Worm (Caenorhabditis elegans) whole organism, L4 larva: Measurements from ENCODE around the gene serp-1.2.

Source experiments
- F44E2.7 ChIP-seq: fragments of 200-800 bp; sonication (Bioruptor generic); IDR thresholded peaks from 2 replicates; pipeline ENCODE4 v2.1.2; 2022; ENCODE audit warnings: missing genetic modification characterization, missing compliant biosample characterization
- F49E8.2 ChIP-seq: sonication (generic microtip); optimal IDR thresholded peaks from 2 replicates; lab custom pipeline; 2016; ENCODE audit warnings: missing compliant biosample characterization, mild to moderate bottlenecking, missing genetic modification characterization, borderline replicate concordance
- T26A8.4 ChIP-seq: fragments of 200-800 bp; sonication (Bioruptor generic); IDR thresholded peaks from 2 replicates; pipeline ENCODE4 v1.3.6; 2022; ENCODE audit warnings: missing genetic modification characterization, missing compliant biosample characterization
- Y105C5A.15 ChIP-seq: fragments of 200-800 bp; sonication (Bioruptor generic); IDR thresholded peaks from 2 replicates; pipeline ENCODE4 v1.3.6; 2022; ENCODE audit warnings: missing genetic modification characterization, missing compliant biosample characterization
- Y48G9A.11 ChIP-seq: fragments of 200-800 bp; sonication (Bioruptor generic); IDR thresholded peaks from 2 replicates; pipeline ENCODE4 v1.3.6; 2022; ENCODE audit warnings: missing genetic modification reagents, missing genetic modification characterization, missing compliant biosample characterization
- Y5F2A.4 ChIP-seq: fragments of 200-800 bp; sonication (Bioruptor generic); optimal IDR thresholded peaks from 2 replicates; lab custom pipeline; 2018; ENCODE audit warnings: mild to moderate bottlenecking, missing genetic modification characterization, missing compliant biosample characterization
- ZK337.2 ChIP-seq: fragments of 200-800 bp; sonication (Bioruptor generic); IDR thresholded peaks from 2 replicates; pipeline ENCODE4 v1.3.6; 2022; ENCODE audit warnings: missing genetic modification reagents, missing genetic modification characterization, missing compliant biosample characterization
- ZK546.5 ChIP-seq, 2 experiments: sonication (generic microtip); optimal IDR thresholded peaks; 2 replicates each; lab custom pipeline; 2017; ENCODE audit warnings: missing biosample characterization in 2 of 2, missing genetic modification characterization in 2 of 2
- aha-1 ChIP-seq: fragments of 150-350 bp; peaks from one replicate; lab custom pipeline; 2014; ENCODE audit warnings: missing biosample characterization, missing genetic modification characterization
- aly-2 ChIP-seq: sonication (generic microtip); optimal IDR thresholded peaks from 2 replicates; lab custom pipeline; 2018; ENCODE audit warnings: missing biosample characterization, missing genetic modification characterization
- attf-4 ChIP-seq: sonication (generic microtip); optimal IDR thresholded peaks from 3 replicates; lab custom pipeline; 2017; ENCODE audit warnings: missing biosample characterization, missing genetic modification characterization
- ceh-20 ChIP-seq: fragments of 200-800 bp; sonication (Bioruptor generic); IDR thresholded peaks from 2 replicates; pipeline ENCODE4 v1.3.6; 2022; ENCODE audit warnings: missing genetic modification reagents, missing genetic modification characterization, missing compliant biosample characterization
- ctbp-1 ChIP-seq: fragments of 200-800 bp; sonication (Bioruptor generic); IDR thresholded peaks from 2 replicates; pipeline ENCODE4 v1.3.6; 2022; ENCODE audit warnings: missing genetic modification reagents, missing genetic modification characterization, missing compliant biosample characterization
- daf-12 ChIP-seq: fragments of 150-350 bp; optimal IDR thresholded peaks from 2 replicates; lab custom pipeline; 2014; ENCODE audit warnings: missing biosample characterization, missing genetic modification reagents, missing genetic modification characterization
- daf-16 ChIP-seq, 3 experiments: sonication (generic microtip); optimal IDR thresholded peaks; 2 replicates each; lab custom pipeline; 2016 to 2017; ENCODE audit warnings: missing genetic modification characterization in 3 of 3, missing genetic modification reagents in 3 of 3, mild to moderate bottlenecking in 2 of 3, missing compliant biosample characterization in 2 of 3, missing biosample characterization in 1 of 3, moderate library complexity in 1 of 3
- daf-8 ChIP-seq: fragments of 200-800 bp; sonication (Bioruptor generic); IDR thresholded peaks from 2 replicates; pipeline ENCODE4 v1.3.6; 2022; ENCODE audit warnings: missing genetic modification characterization, missing compliant biosample characterization
- dmd-8 ChIP-seq: fragments of 200-800 bp; sonication (Bioruptor generic); IDR thresholded peaks from 2 replicates; pipeline ENCODE4 v1.3.6; 2022; ENCODE audit warnings: missing genetic modification characterization, missing compliant biosample characterization
- dmd-9 ChIP-seq: fragments of 200-800 bp; sonication (Bioruptor generic); IDR thresholded peaks from 2 replicates; pipeline ENCODE4 v1.3.6; 2022; ENCODE audit warnings: missing genetic modification reagents, missing genetic modification characterization, missing compliant biosample characterization
- duxl-1 ChIP-seq: sonication (generic microtip); optimal IDR thresholded peaks from 2 replicates; lab custom pipeline; 2016; ENCODE audit warnings: mild to moderate bottlenecking, missing genetic modification characterization, moderate library complexity, missing compliant biosample characterization; ENCODE audit not compliant: poor library complexity
- jun-1 ChIP-seq: fragments of 150-350 bp; optimal IDR thresholded peaks from 2 replicates; lab custom pipeline; 2014; ENCODE audit warnings: missing biosample characterization, missing genetic modification reagents, missing genetic modification characterization
- lim-7 ChIP-seq: fragments of 200-800 bp; sonication (Bioruptor generic); IDR thresholded peaks from 2 replicates; pipeline ENCODE4 v1.3.6; 2022; ENCODE audit warnings: missing genetic modification characterization, missing compliant biosample characterization
- lin-13 ChIP-seq: fragments of 150-350 bp; optimal IDR thresholded peaks from 2 replicates; lab custom pipeline; 2014; ENCODE audit warnings: missing biosample characterization, missing genetic modification reagents, missing genetic modification characterization
- lin-29 ChIP-seq: fragments of 200-800 bp; sonication (Bioruptor generic); IDR thresholded peaks from 2 replicates; pipeline ENCODE4 v1.3.6; 2022; ENCODE audit warnings: missing genetic modification reagents, missing genetic modification characterization, missing compliant biosample characterization
- lir-3 ChIP-seq: sonication (generic microtip); optimal IDR thresholded peaks from 2 replicates; lab custom pipeline; 2016; ENCODE audit warnings: mild to moderate bottlenecking, missing genetic modification characterization, missing compliant biosample characterization
- madf-5 ChIP-seq, 2 experiments: fragments of 200-800 bp; sonication (Bioruptor generic); IDR thresholded peaks; 2 replicates each; pipeline ENCODE4 v1.3.6; 2022; ENCODE audit warnings: missing compliant biosample characterization in 2 of 2, missing genetic modification characterization in 2 of 2
- mdl-1 ChIP-seq, 2 experiments: fragments of 150-350 bp in 1 of 2; sonication (generic microtip) in 1 of 2; optimal IDR thresholded peaks; 2 replicates each; lab custom pipeline; 2014 to 2017; ENCODE audit warnings: missing biosample characterization in 2 of 2, missing genetic modification characterization in 2 of 2
- nhr-11 ChIP-seq: fragments of 150-350 bp; optimal IDR thresholded peaks from 2 replicates; lab custom pipeline; 2014; ENCODE audit warnings: missing biosample characterization, missing genetic modification characterization
- nhr-111 ChIP-seq: fragments of 200-800 bp; sonication (Bioruptor generic); optimal IDR thresholded peaks from 2 replicates; lab custom pipeline; 2018; ENCODE audit warnings: mild to moderate bottlenecking, missing genetic modification characterization, missing compliant biosample characterization
- nhr-28 ChIP-seq: fragments of 150-350 bp; optimal IDR thresholded peaks from 2 replicates; lab custom pipeline; 2014; ENCODE audit warnings: missing biosample characterization, missing genetic modification characterization
- nhr-6 ChIP-seq: fragments of 150-350 bp; optimal IDR thresholded peaks from 2 replicates; lab custom pipeline; 2014; ENCODE audit warnings: missing biosample characterization, missing genetic modification characterization
- nhr-76 ChIP-seq: fragments of 150-350 bp; optimal IDR thresholded peaks from 2 replicates; lab custom pipeline; 2014; ENCODE audit warnings: missing biosample characterization, missing genetic modification characterization
- pha-4 ChIP-seq, 2 experiments: fragments of 150-350 bp in 1 of 2; fragments of 200-800 bp in 1 of 2; sonication (Bioruptor generic) in 1 of 2; IDR thresholded peaks in 1 of 2; optimal IDR thresholded peaks in 1 of 2; 2 replicates each; pipeline versions ENCODE4 v1.3.6 to Lab custom; 2014 to 2022; ENCODE audit warnings: missing genetic modification characterization in 2 of 2, missing genetic modification reagents in 2 of 2, missing biosample characterization in 1 of 2, missing compliant biosample characterization in 1 of 2
- saeg-2 ChIP-seq: fragments of 200-800 bp; sonication (Bioruptor generic); IDR thresholded peaks from 2 replicates; pipeline ENCODE4 v1.3.6; 2022; ENCODE audit warnings: missing genetic modification reagents, missing genetic modification characterization, missing compliant biosample characterization
- sdz-12 ChIP-seq: fragments of 200-800 bp; sonication (Bioruptor generic); optimal IDR thresholded peaks from 2 replicates; lab custom pipeline; 2018; ENCODE audit warnings: mild to moderate bottlenecking, missing genetic modification characterization, missing compliant biosample characterization
- spr-1 ChIP-seq: sonication (generic microtip); optimal IDR thresholded peaks from 2 replicates; lab custom pipeline; 2016; ENCODE audit warnings: mild to moderate bottlenecking, missing genetic modification characterization, missing compliant biosample characterization
- unc-62 ChIP-seq, 3 experiments: fragments of 150-350 bp in 1 of 3; sonication (generic microtip); optimal IDR thresholded peaks in 2 of 3; peaks in 1 of 3; 1 replicate in 1 of 3; 2 replicates in 2 of 3; lab custom pipeline; 2014 to 2017; ENCODE audit warnings: missing biosample characterization in 3 of 3, missing genetic modification characterization in 3 of 3, missing genetic modification reagents in 3 of 3, missing genotype in 1 of 3

Gene serp-1.2

DNA sequence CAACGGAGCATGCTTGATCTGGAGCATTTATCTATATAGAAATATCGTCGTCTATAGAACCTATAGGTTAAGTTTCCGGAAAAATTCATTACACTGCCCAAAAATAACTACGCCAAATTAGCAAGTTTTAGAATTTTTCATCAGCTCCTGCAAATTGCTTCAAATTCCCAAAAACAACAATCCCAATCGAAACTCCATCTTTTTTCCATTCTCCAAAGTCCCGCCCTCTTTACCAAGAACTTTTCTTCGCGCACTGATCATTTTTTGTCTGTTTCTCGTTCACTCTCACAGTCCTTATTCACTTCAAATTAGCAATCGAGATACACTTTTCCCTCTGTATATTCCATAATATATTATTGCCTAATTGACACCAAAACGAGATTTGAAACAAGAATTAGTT lies 19.2 kb upstream of the serp-1.2 start, which contains the start of gene svh-1:
Gene svh-1 (plus strand): TSS at position 301 of the 400 bp plus-strand sequence.
- no peak for TF ChIP-seq ZK546.5 (tag; optimal IDR thresholded peaks at IDR 0.05; lab: Kevin White, UChicago)
- no peak for TF ChIP-seq daf-16 (GFP tag; optimal IDR thresholded peaks at IDR 0.05; lab: Kevin White, UChicago)
- no peak for TF ChIP-seq daf-16 (tag; optimal IDR thresholded peaks at IDR 0.05; lab: Kevin White, UChicago)
- TF ChIP-seq sdz-12 (GFP tag; lab: Kevin White, UChicago): no peak
- no peak for TF ChIP-seq aly-2
- TF ChIP-seq mdl-1 (tag; optimal IDR thresholded peaks at IDR 0.05; lab: Kevin White, UChicago): no peak
- TF ChIP-seq nhr-6: no peak
- no peak for TF ChIP-seq dmd-8 (GFP tag; lab: Robert Waterston, UW)
- no peak for TF ChIP-seq nhr-111 (GFP tag; lab: Kevin White, UChicago)
- TF ChIP-seq dmd-9: no peak
- TF ChIP-seq F44E2.7 (GFP tag; lab: Robert Waterston, UW): no peak
- TF ChIP-seq ZK337.2 (GFP tag; lab: Robert Waterston, UW): no peak
- no peak for TF ChIP-seq lim-7
- TF ChIP-seq F49E8.2 (tag; lab: Kevin White, UChicago): no peak
- no peak for TF ChIP-seq pha-4 (GFP tag; IDR thresholded peaks at IDR 0.05; lab: Robert Waterston, UW)
- no peak for TF ChIP-seq pha-4 (tag; optimal IDR thresholded peaks at IDR 0.05; lab: Kevin White, UChicago)
- TF ChIP-seq ctbp-1: no peak
- no peak for TF ChIP-seq lin-29

DNA sequence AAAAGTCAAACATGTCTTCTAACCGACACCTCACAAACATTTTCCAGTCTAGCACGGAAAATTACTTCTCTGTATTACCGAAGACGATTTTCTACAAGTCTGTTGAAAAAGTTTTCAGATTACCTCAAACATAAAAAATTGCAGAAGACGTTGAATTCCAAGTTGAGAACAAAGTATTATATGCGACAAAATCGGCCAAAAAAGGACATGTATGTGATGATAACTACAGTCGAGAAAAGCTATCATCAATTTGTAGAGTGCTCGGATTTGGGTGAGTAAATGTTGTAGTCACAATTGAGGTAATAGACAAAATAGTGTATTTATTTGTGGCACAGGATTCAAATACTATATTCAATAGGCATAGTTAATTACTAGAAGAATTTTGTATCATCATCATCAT lies 16.6 kb upstream of the serp-1.2 start:
- TF ChIP-seq unc-62 (GFP tag; optimal IDR thresholded peaks at IDR 0.05 in 1 of 2; lab: Kevin White, UChicago) (peak in 1 of 2 experiments; percentile 94), unc-62 (tag; optimal IDR thresholded peaks at IDR 0.05; lab: Kevin White, UChicago) (no peak), ceh-20 (GFP tag; lab: Robert Waterston, UW) (no peak), aha-1 (tag; lab: Kevin White, UChicago) (peak; percentile 55)

- TF ChIP-seq jun-1 (tag; lab: Kevin White, UChicago): no peak
- no peak for TF ChIP-seq lir-3
Observed at ce11 chrIV:8210300-8210699, 15.2 kb upstream of the serp-1.2 start, which contains the start of gene C07G1.6. Gene C07G1.6 (minus strand): TSS chrIV:8210400.

ce11 chrIV:8211747-8212146 lies 13.7 kb upstream of the serp-1.2 start, which contains the start of gene C07G1.7:
Gene C07G1.7 (minus strand): TSS chrIV:8211847.
- TF ChIP-seq daf-12 (tag; lab: Kevin White, UChicago) (no peak), attf-4 (tag; lab: Kevin White, UChicago) (no peak), saeg-2 (GFP tag; lab: Robert Waterston, UW) (no peak), dmd-8 (GFP tag; lab: Robert Waterston, UW) (no peak), mdl-1 (tag; optimal IDR thresholded peaks at IDR 0.05; lab: Kevin White, UChicago) (no peak), madf-5 (GFP tag; IDR thresholded peaks at IDR 0.05; lab: Robert Waterston, UW) (no peak), nhr-28 (tag; lab: Kevin White, UChicago) (no peak), Y5F2A.4 (GFP tag; lab: Kevin White, UChicago) (no peak), nhr-11 (tag; lab: Kevin White, UChicago) (no peak), pha-4 (GFP tag; IDR thresholded peaks at IDR 0.05; lab: Robert Waterston, UW) (no peak), pha-4 (tag; optimal IDR thresholded peaks at IDR 0.05; lab: Kevin White, UChicago) (no peak), Y48G9A.11 (GFP tag; lab: Robert Waterston, UW) (no peak), daf-8 (GFP tag; lab: Robert Waterston, UW) (no peak), lin-13 (GFP tag; lab: Kevin White, UChicago) (no peak), Y105C5A.15 (GFP tag; lab: Robert Waterston, UW) (no peak), nhr-76 (tag; lab: Kevin White, UChicago) (no peak)

DNA sequence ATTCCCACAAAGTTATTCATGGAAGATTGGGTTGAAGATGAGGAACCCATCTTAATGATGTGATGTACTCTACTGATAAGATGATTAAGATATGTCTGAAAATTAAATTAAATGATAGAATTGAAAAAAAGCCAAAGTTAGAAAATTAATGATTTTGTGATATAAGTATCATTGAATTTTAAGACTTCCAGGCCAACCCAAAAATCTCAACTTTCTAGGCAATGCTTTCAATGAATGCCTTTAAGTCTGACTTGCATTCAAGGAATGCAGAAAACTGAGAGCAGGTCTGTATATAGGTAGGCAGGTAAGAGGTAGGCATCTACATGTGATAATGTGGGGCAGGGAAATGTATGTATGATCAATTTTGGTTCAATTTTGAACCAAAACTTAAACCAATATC lies 5.5 kb upstream of the serp-1.2 start, which contains the start of gene ocr-2:
Gene ocr-2 (minus strand): TSS at position 101 of the 400 bp plus-strand sequence.
- TF ChIP-seq T26A8.4 (GFP tag; lab: Robert Waterston, UW) (no peak), duxl-1 (tag; lab: Kevin White, UChicago) (no peak), spr-1 (tag; lab: Kevin White, UChicago) (no peak)
